Worm (Caenorhabditis elegans): ENCODE measurements around the gene srbc-22.

DNA sequence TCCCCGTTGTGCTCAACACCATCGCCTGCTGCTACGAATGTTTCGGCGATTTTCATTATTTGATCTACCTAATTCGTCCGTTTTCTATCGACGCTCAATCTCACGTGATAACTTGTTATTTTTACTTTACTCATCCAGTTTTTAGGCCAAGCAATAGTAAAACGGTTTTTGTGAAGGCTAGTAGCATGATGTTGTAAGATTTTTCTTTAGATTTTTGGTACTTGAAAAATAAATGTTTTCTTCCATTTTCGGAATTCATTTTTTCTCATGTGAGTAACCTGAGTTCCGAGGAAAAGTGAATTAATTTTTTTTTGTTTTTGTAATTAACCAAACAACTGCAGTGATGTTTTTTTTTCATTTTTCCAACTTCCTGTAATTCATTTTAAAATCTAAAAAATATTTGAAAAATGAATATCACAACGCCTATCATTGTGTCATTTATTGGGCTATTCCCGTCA is 20.4 kb downstream of the srbc-22 start, which contains the start of gene srbc-17:
- TF ChIP-seq pha-4 (GFP tag; IDR thresholded peaks at IDR 0.05): no peak
- TF ChIP-seq pha-4 (tag; optimal IDR thresholded peaks at IDR 0.05): no peak
- TF ChIP-seq nhr-6 (tag; optimal IDR thresholded peaks at IDR 0.05): no peak

All from whole organism, L4 larva.